Fruit fly (Drosophila melanogaster) whole organism, prepupa: ENCODE measurements around the gene bark.

Experiments used
- Blimp-1 ChIP-seq: fragments of 200-800 bp; sonication (Bioruptor generic); optimal IDR thresholded peaks from 3 replicates; lab custom pipeline; 2017; ENCODE audit warnings: missing biosample characterization, missing genetic modification characterization, mild to moderate bottlenecking, moderate library complexity, missing genetic modification reagents
- CG11294 ChIP-seq: fragments of 200-800 bp; sonication (Bioruptor generic); IDR thresholded peaks from 2 replicates; pipeline ENCODE4 v1.3.6; 2022; ENCODE audit warnings: missing biosample characterization, missing genetic modification characterization
- CG11902 ChIP-seq: fragments of 200-800 bp; sonication (Bioruptor generic); optimal IDR thresholded peaks from 3 replicates; lab custom pipeline; 2016; ENCODE audit warnings: missing biosample characterization, missing genetic modification characterization
- CG15336 ChIP-seq: fragments of 200-800 bp; sonication (Bioruptor generic); IDR thresholded peaks from 2 replicates; pipeline ENCODE4 v1.3.6; 2022; ENCODE audit warnings: missing biosample characterization, missing genetic modification characterization
- CG1621 ChIP-seq: fragments of 200-800 bp; sonication (Bioruptor generic); optimal IDR thresholded peaks from 3 replicates; lab custom pipeline; 2018; ENCODE audit warnings: missing biosample characterization, mild to moderate bottlenecking, missing genetic modification characterization
- CG16779 ChIP-seq: fragments of 200-800 bp; sonication (Bioruptor generic); optimal IDR thresholded peaks from 3 replicates; lab custom pipeline; 2017; ENCODE audit warnings: missing biosample characterization, mild to moderate bottlenecking, missing genetic modification characterization
- CG3032 ChIP-seq: fragments of 200-800 bp; optimal IDR thresholded peaks from 2 replicates; lab custom pipeline; 2019; ENCODE audit warnings: missing biosample characterization, mild to moderate bottlenecking, missing genetic modification characterization, moderate library complexity
- CG34406 ChIP-seq: fragments of 200-800 bp; sonication (Bioruptor generic); optimal IDR thresholded peaks from 3 replicates; lab custom pipeline; 2016; ENCODE audit warnings: missing biosample characterization, missing genetic modification characterization
- CG4318 ChIP-seq: fragments of 200-800 bp; sonication (Bioruptor generic); optimal IDR thresholded peaks from 3 replicates; lab custom pipeline; 2017; ENCODE audit warnings: missing biosample characterization, mild to moderate bottlenecking, missing genetic modification characterization
- CG6163 ChIP-seq: fragments of 200-800 bp; sonication (Bioruptor generic); IDR thresholded peaks from 3 replicates; pipeline ENCODE4 v1.3.6; 2022; ENCODE audit warnings: missing biosample characterization, missing genetic modification characterization
- CG6276 ChIP-seq: fragments of 200-800 bp; sonication (Bioruptor generic); optimal IDR thresholded peaks from 2 replicates; lab custom pipeline; 2017; ENCODE audit warnings: missing biosample characterization, mild to moderate bottlenecking, missing genetic modification characterization
- CG6792 ChIP-seq: fragments of 200-800 bp; sonication (Bioruptor generic); optimal IDR thresholded peaks from 3 replicates; lab custom pipeline; 2016; ENCODE audit warnings: missing biosample characterization, missing genetic modification characterization
- CG6808 ChIP-seq: fragments of 200-800 bp; sonication (Bioruptor generic); optimal IDR thresholded peaks from 3 replicates; lab custom pipeline; 2017; ENCODE audit warnings: missing biosample characterization, missing genetic modification characterization, mild to moderate bottlenecking, moderate library complexity, missing genetic modification reagents
- CG6854 ChIP-seq: fragments of 200-800 bp; sonication (Bioruptor generic); optimal IDR thresholded peaks from 2 replicates; lab custom pipeline; 2017; ENCODE audit warnings: missing biosample characterization, mild to moderate bottlenecking, missing genetic modification characterization
- CG7368 ChIP-seq: fragments of 200-800 bp; sonication (Bioruptor generic); optimal IDR thresholded peaks from 3 replicates; lab custom pipeline; 2016; ENCODE audit warnings: missing biosample characterization, missing genetic modification characterization
- CG8632 ChIP-seq: fragments of 200-800 bp; sonication (Bioruptor generic); optimal IDR thresholded peaks from 3 replicates; lab custom pipeline; 2016; ENCODE audit warnings: missing biosample characterization, missing genetic modification characterization
- CG9139 ChIP-seq: fragments of 200-800 bp; sonication (Bioruptor generic); optimal IDR thresholded peaks from 3 replicates; lab custom pipeline; 2017; ENCODE audit warnings: missing biosample characterization, mild to moderate bottlenecking, missing genetic modification characterization
- Eip75B ChIP-seq: fragments of 200-800 bp; sonication (Bioruptor generic); optimal IDR thresholded peaks from 3 replicates; lab custom pipeline; 2016; ENCODE audit warnings: missing biosample characterization, missing genetic modification characterization
- Ets21C ChIP-seq: fragments of 200-800 bp; sonication (Bioruptor generic); optimal IDR thresholded peaks from 3 replicates; lab custom pipeline; 2016; ENCODE audit warnings: missing biosample characterization, missing genetic modification characterization
- Ets96B ChIP-seq: fragments of 200-800 bp; optimal IDR thresholded peaks from 2 replicates; lab custom pipeline; 2019; ENCODE audit warnings: missing biosample characterization, mild to moderate bottlenecking, missing genetic modification characterization, moderate library complexity
- Gug ChIP-seq: fragments of 200-800 bp; sonication (Bioruptor generic); IDR thresholded peaks from 2 replicates; pipeline ENCODE4 v1.3.6; 2022; ENCODE audit warnings: missing biosample characterization, missing genetic modification characterization
- Hr38 ChIP-seq: sonication (Bioruptor generic); optimal IDR thresholded peaks from 2 replicates; lab custom pipeline; 2016; ENCODE audit warnings: missing biosample characterization, missing genetic modification characterization
- Hr39 ChIP-seq: fragments of 200-800 bp; sonication (Bioruptor generic); optimal IDR thresholded peaks from 2 replicates; lab custom pipeline; 2016; ENCODE audit warnings: missing biosample characterization, missing genetic modification characterization
- Hr4 ChIP-seq: fragments of 200-800 bp; sonication (Bioruptor generic); optimal IDR thresholded peaks from 3 replicates; lab custom pipeline; 2016; ENCODE audit warnings: missing biosample characterization, missing genetic modification characterization
- Lpt ChIP-seq: fragments of 200-800 bp; sonication (Bioruptor generic); optimal IDR thresholded peaks from 3 replicates; lab custom pipeline; 2016; ENCODE audit warnings: missing biosample characterization, missing genetic modification characterization
- Smox ChIP-seq: fragments of 200-800 bp; sonication (Bioruptor generic); optimal IDR thresholded peaks from 3 replicates; lab custom pipeline; 2016; ENCODE audit warnings: missing biosample characterization, missing genetic modification characterization
- Sox102F ChIP-seq: fragments of 200-800 bp; sonication (Bioruptor generic); optimal IDR thresholded peaks from 2 replicates; lab custom pipeline; 2016; ENCODE audit warnings: missing biosample characterization, mild to moderate bottlenecking, missing genetic modification characterization
- Sox14 ChIP-seq: fragments of 200-800 bp; sonication (Bioruptor generic); optimal IDR thresholded peaks from 3 replicates; lab custom pipeline; 2016; ENCODE audit warnings: missing biosample characterization, missing genetic modification characterization
- Sox15 ChIP-seq: fragments of 200-800 bp; sonication (Bioruptor generic); optimal IDR thresholded peaks from 3 replicates; lab custom pipeline; 2016; ENCODE audit warnings: missing biosample characterization, missing genetic modification characterization
- achi ChIP-seq: fragments of 200-800 bp; sonication (Bioruptor generic); optimal IDR thresholded peaks from 3 replicates; lab custom pipeline; 2016; ENCODE audit warnings: missing biosample characterization, missing genetic modification characterization
- acj6 ChIP-seq: fragments of 200-800 bp; sonication (Bioruptor generic); optimal IDR thresholded peaks from 3 replicates; lab custom pipeline; 2016; ENCODE audit warnings: missing biosample characterization, missing genetic modification characterization
- dac ChIP-seq: fragments of 200-800 bp; sonication (Bioruptor generic); optimal IDR thresholded peaks from 2 replicates; lab custom pipeline; 2017; ENCODE audit warnings: missing biosample characterization, mild to moderate bottlenecking, missing genetic modification characterization
- eg ChIP-seq: fragments of 200-800 bp; sonication (Bioruptor generic); IDR thresholded peaks from 3 replicates; pipeline ENCODE4 v1.3.6; 2022; ENCODE audit warnings: missing biosample characterization, missing genetic modification characterization
- esn ChIP-seq: fragments of 200-800 bp; sonication (Bioruptor generic); optimal IDR thresholded peaks from 2 replicates; lab custom pipeline; 2016; ENCODE audit warnings: missing biosample characterization, mild to moderate bottlenecking, missing genetic modification characterization, moderate library complexity
- fd59A ChIP-seq: fragments of 200-800 bp; sonication (Bioruptor generic); optimal IDR thresholded peaks from 2 replicates; lab custom pipeline; 2017; ENCODE audit warnings: missing biosample characterization, mild to moderate bottlenecking, missing genetic modification characterization, missing genetic modification reagents
- fd85E ChIP-seq: fragments of 200-800 bp; sonication (Bioruptor generic); optimal IDR thresholded peaks from 3 replicates; lab custom pipeline; 2016; ENCODE audit warnings: missing biosample characterization, missing genetic modification characterization
- fkh ChIP-seq: fragments of 200-800 bp; sonication (Bioruptor generic); optimal IDR thresholded peaks from 3 replicates; lab custom pipeline; 2017; ENCODE audit warnings: missing biosample characterization, mild to moderate bottlenecking, missing genetic modification characterization, moderate library complexity
- lz ChIP-seq: fragments of 200-800 bp; sonication (Bioruptor generic); optimal IDR thresholded peaks from 3 replicates; lab custom pipeline; 2016; ENCODE audit warnings: missing biosample characterization, missing genetic modification characterization
- net ChIP-seq: fragments of 200-800 bp; sonication (Bioruptor generic); optimal IDR thresholded peaks from 3 replicates; lab custom pipeline; 2016; ENCODE audit warnings: missing biosample characterization, missing genetic modification characterization
- pdm3 ChIP-seq: fragments of 200-800 bp; sonication (Bioruptor generic); optimal IDR thresholded peaks from 3 replicates; lab custom pipeline; 2016; ENCODE audit warnings: missing biosample characterization, missing genetic modification characterization
- salr ChIP-seq, 2 experiments: fragments of 200-800 bp; sonication (Bioruptor generic); optimal IDR thresholded peaks; 3 replicates each; lab custom pipeline; 2016 to 2018; ENCODE audit warnings: missing biosample characterization in 2 of 2, missing genetic modification characterization in 2 of 2, mild to moderate bottlenecking in 1 of 2
- svp ChIP-seq: fragments of 200-800 bp; sonication (Bioruptor generic); peaks from one replicate; lab custom pipeline; 2016; ENCODE audit warnings: missing biosample characterization, missing genetic modification characterization
- vri ChIP-seq: fragments of 200-800 bp; sonication (Bioruptor generic); optimal IDR thresholded peaks from 3 replicates; lab custom pipeline; 2016; ENCODE audit warnings: missing biosample characterization, mild to moderate bottlenecking, missing genetic modification characterization

bark gene

DNA sequence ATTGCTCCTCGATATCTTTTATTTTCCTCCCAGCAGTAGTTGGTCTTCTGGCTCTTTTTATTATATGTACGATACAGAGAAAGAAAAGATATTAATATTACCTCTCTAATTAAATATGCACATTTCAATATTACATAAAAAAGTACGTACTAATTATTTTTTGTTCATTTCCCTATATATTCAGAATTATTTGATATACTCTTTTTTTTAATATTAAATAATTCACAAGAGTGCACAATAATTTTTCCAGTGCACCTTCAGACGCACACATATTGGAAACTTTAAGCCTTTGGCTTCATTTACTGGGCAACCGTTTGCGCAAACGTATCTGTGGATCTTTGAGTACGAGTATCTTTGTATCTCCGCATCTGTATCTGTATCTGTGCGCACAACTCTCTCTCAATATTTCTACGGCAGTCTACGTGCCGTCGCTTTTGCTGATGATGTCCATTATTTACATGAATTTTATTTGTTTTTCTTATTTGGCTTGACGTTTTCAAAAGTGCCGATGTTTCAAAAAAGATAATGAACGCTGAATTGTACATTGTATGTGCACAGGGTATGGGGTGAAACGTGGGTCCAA lies 10.3 kb upstream of the bark start (continued):
- peak; percentile 73 for TF ChIP-seq Eip75B
- TF ChIP-seq eg = peak; percentile 91
- peak; percentile 88 for TF ChIP-seq svp (GFP tag; lab: Kevin White, UChicago)
- TF ChIP-seq CG4318 (GFP tag; lab: Kevin White, UChicago) = peak; percentile 71
- peak; percentile 78 for TF ChIP-seq net (GFP tag; lab: Kevin White, UChicago)
- peak; percentile 89 for TF ChIP-seq Gug (GFP tag; lab: Robert Waterston, UW)
- TF ChIP-seq CG6792 (GFP tag; lab: Kevin White, UChicago) = peak; percentile 87
- peak; percentile 90 for TF ChIP-seq CG8632 (GFP tag; lab: Kevin White, UChicago)
- TF ChIP-seq Sox102F (GFP tag; lab: Kevin White, UChicago) = peak; percentile 76
- peak; percentile 69 for TF ChIP-seq CG6854 (GFP tag; lab: Kevin White, UChicago)
- peak; percentile 67 for TF ChIP-seq lz (GFP tag; lab: Kevin White, UChicago)
- TF ChIP-seq achi (GFP tag; lab: Kevin White, UChicago) = peak; percentile 89
- peak; percentile 68 for TF ChIP-seq CG1621 (tag; lab: Kevin White, UChicago)
- TF ChIP-seq CG6276 (GFP tag; lab: Kevin White, UChicago) = peak; percentile 81
- TF ChIP-seq salr (GFP tag; optimal IDR thresholded peaks at IDR 0.05; lab: Kevin White, UChicago) = peak; percentile 41 to 84
- TF ChIP-seq Ets96B (tag; lab: Kevin White, UChicago) = peak; percentile 94
- peak; percentile 70 for TF ChIP-seq Blimp-1 (GFP tag; lab: Kevin White, UChicago)

dm6 chr2L:3777485-3777884 lies 9.5 kb upstream of the bark start:
- TF ChIP-seq CG34406 (no peak), esn (no peak), CG11294 (GFP tag; lab: Robert Waterston, UW) (no peak), fd85E (no peak), Hr39 (GFP tag; lab: Kevin White, UChicago) (no peak), Ets21C (no peak), Lpt (GFP tag; lab: Kevin White, UChicago) (no peak), CG15336 (GFP tag; lab: Robert Waterston, UW) (no peak), pdm3 (GFP tag; lab: Kevin White, UChicago) (no peak), acj6 (GFP tag; lab: Kevin White, UChicago) (no peak), Hr38 (GFP tag; lab: Kevin White, UChicago) (no peak), svp (GFP tag; lab: Kevin White, UChicago) (no peak), CG8632 (GFP tag; lab: Kevin White, UChicago) (no peak), vri (GFP tag; lab: Kevin White, UChicago) (no peak), salr (GFP tag; optimal IDR thresholded peaks at IDR 0.05; lab: Kevin White, UChicago) (no peak)

DNA sequence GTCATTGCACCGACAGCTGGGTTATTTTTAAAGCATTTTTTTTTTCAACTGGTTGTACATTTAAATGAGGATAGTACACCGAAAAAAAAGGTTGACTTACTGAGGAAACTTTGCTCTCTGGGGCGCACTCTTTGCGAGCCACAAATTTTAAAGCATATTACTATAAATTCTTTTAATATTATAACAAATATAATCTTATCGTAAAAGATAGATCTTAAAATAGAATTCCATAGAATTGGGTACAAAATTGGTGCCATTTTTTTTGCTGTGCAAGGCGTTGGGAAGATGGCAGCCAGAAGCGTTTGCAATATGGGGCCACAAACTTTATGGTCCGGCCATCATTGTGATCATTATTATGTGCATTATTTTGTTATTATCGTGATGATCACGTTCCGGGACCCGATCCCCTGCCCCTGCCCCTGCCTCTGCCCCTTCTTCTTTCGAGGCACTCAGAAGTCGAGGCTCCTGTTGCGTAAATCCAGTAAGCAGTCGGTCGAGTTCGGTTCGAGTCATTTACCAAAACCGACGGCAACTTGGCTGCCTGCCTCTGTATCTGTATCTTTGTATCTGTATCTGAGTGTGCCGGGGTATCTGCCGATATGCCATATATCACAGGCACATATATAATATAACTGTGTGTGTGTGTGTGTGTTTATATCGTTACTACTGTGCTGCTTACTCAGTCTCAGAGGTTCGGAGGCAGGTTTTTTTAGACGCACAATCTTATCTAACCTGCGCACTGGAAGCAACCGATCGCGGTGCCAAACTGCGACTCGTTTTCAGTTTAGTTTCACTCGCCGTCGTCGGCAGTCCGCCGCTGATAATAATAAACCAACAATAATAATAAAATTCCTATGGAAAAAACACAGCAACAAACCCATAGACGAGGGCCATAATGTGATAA lies 8.6 kb upstream of the bark start:
- TF ChIP-seq Ets96B (tag; lab: Kevin White, UChicago) (peak; percentile 87), CG6808 (GFP tag; lab: Kevin White, UChicago) (peak; percentile 81), Sox15 (GFP tag; lab: Kevin White, UChicago) (peak; percentile 36), Sox14 (peak; percentile 66), CG4318 (GFP tag; lab: Kevin White, UChicago) (peak; percentile 78), CG16779 (tag; lab: Kevin White, UChicago) (peak; percentile 38), eg (peak; percentile 81), CG9139 (GFP tag; lab: Kevin White, UChicago) (peak; percentile 52), CG11294 (GFP tag; lab: Robert Waterston, UW) (peak; percentile 42; the same call in 1 of the 2 replicates), CG6163 (GFP tag; lab: Robert Waterston, UW) (peak; percentile 84), Gug (GFP tag; lab: Robert Waterston, UW) (peak; percentile 56), Hr4 (peak; percentile 67), acj6 (GFP tag; lab: Kevin White, UChicago) (peak; percentile 85), CG11902 (GFP tag; lab: Kevin White, UChicago) (peak; percentile 63), CG3032 (tag; lab: Kevin White, UChicago) (peak; percentile 83), net (GFP tag; lab: Kevin White, UChicago) (peak; percentile 79), Smox (peak; percentile 64), Blimp-1 (GFP tag; lab: Kevin White, UChicago) (peak; percentile 50), lz (GFP tag; lab: Kevin White, UChicago) (peak; percentile 67), salr (GFP tag; optimal IDR thresholded peaks at IDR 0.05; lab: Kevin White, UChicago) (peak; percentile 58 to 68), fd59A (peak; percentile 78), fkh (GFP tag; lab: Kevin White, UChicago) (peak; percentile 54), CG7368 (peak; percentile 31), Hr38 (GFP tag; lab: Kevin White, UChicago) (no peak), CG6276 (GFP tag; lab: Kevin White, UChicago) (peak; percentile 71), Sox102F (GFP tag; lab: Kevin White, UChicago) (peak; percentile 87), dac (GFP tag; lab: Kevin White, UChicago) (peak; percentile 49)
